Worm (Caenorhabditis elegans) whole organism, L4 larva: ENCODE results near the gene nhr-127.
A peak's percentile ranks its signal among the peaks of the same experiment; 100 is the strongest.

ENCODE experiments used
- F10B5.3 ChIP-seq: sonication (generic microtip); optimal IDR thresholded peaks from 2 replicates; lab custom pipeline; 2016; ENCODE audit warnings: mild to moderate bottlenecking, missing genetic modification characterization, missing compliant biosample characterization
- R02D3.7 ChIP-seq: fragments of 150-350 bp; sonication (generic microtip); optimal IDR thresholded peaks from 3 replicates; lab custom pipeline; 2014; ENCODE audit warnings: missing biosample characterization, missing genetic modification characterization
- Y48G9A.11 ChIP-seq: fragments of 200-800 bp; sonication (Bioruptor generic); IDR thresholded peaks from 2 replicates; pipeline ENCODE4 v1.3.6; 2022; ENCODE audit warnings: missing genetic modification reagents, missing genetic modification characterization, missing compliant biosample characterization
- aha-1 ChIP-seq: fragments of 150-350 bp; peaks from one replicate; lab custom pipeline; 2014; ENCODE audit warnings: missing biosample characterization, missing genetic modification characterization
- ceh-32 ChIP-seq: sonication (generic microtip); optimal IDR thresholded peaks from 2 replicates; lab custom pipeline; 2016; ENCODE audit warnings: mild to moderate bottlenecking, missing genetic modification characterization, missing compliant biosample characterization; ENCODE audit not compliant: poor library complexity
- dmd-6 ChIP-seq: fragments of 200-800 bp; sonication (Bioruptor generic); IDR thresholded peaks from 2 replicates; pipeline ENCODE4 v1.3.6; 2022; ENCODE audit warnings: missing genetic modification reagents, missing genetic modification characterization, missing compliant biosample characterization
- dmd-8 ChIP-seq: fragments of 200-800 bp; sonication (Bioruptor generic); IDR thresholded peaks from 2 replicates; pipeline ENCODE4 v1.3.6; 2022; ENCODE audit warnings: missing genetic modification characterization, missing compliant biosample characterization
- duxl-1 ChIP-seq: sonication (generic microtip); optimal IDR thresholded peaks from 2 replicates; lab custom pipeline; 2016; ENCODE audit warnings: mild to moderate bottlenecking, missing genetic modification characterization, moderate library complexity, missing compliant biosample characterization; ENCODE audit not compliant: poor library complexity
- hif-1 ChIP-seq, 2 experiments: sonication (generic microtip); optimal IDR thresholded peaks; 2 replicates each; lab custom pipeline; 2016 to 2017; ENCODE audit warnings: missing compliant biosample characterization in 2 of 2, missing genetic modification characterization in 2 of 2, missing genetic modification reagents in 2 of 2, missing genotype in 2 of 2, mild to moderate bottlenecking in 1 of 2
- hlh-30 ChIP-seq: sonication (generic microtip); optimal IDR thresholded peaks from 2 replicates; lab custom pipeline; 2017; ENCODE audit warnings: antibody characterized with exemption, mild to moderate bottlenecking, missing genetic modification characterization, missing compliant biosample characterization; ENCODE audit not compliant: insufficient read depth
- lin-1 ChIP-seq: fragments of 200-800 bp; sonication (Bioruptor generic); IDR thresholded peaks from 2 replicates; pipeline ENCODE4 v1.3.6; 2022; ENCODE audit warnings: missing genetic modification reagents, missing genetic modification characterization, missing compliant biosample characterization
- lin-15B ChIP-seq: fragments of 150-350 bp; sonication (generic microtip); optimal IDR thresholded peaks from 3 replicates; lab custom pipeline; 2014; ENCODE audit warnings: missing biosample characterization, missing genetic modification characterization
- lin-39 ChIP-seq: fragments of 150-350 bp; optimal IDR thresholded peaks from 2 replicates; lab custom pipeline; 2014; ENCODE audit warnings: missing biosample characterization, missing genetic modification reagents, missing genetic modification characterization
- madf-9 ChIP-seq: fragments of 200-800 bp; sonication (Bioruptor generic); conservative IDR thresholded peaks from 2 replicates; pipeline ENCODE4 v1.3.6; 2022; ENCODE audit warnings: missing genetic modification reagents, missing genetic modification characterization, missing compliant biosample characterization
- mxl-3 ChIP-seq: fragments of 200-800 bp; sonication (Bioruptor generic); optimal IDR thresholded peaks from 2 replicates; lab custom pipeline; 2018; ENCODE audit warnings: mild to moderate bottlenecking, missing genetic modification characterization, missing compliant biosample characterization
- nhr-111 ChIP-seq: fragments of 200-800 bp; sonication (Bioruptor generic); optimal IDR thresholded peaks from 2 replicates; lab custom pipeline; 2018; ENCODE audit warnings: mild to moderate bottlenecking, missing genetic modification characterization, missing compliant biosample characterization
- nhr-28 ChIP-seq: fragments of 150-350 bp; optimal IDR thresholded peaks from 2 replicates; lab custom pipeline; 2014; ENCODE audit warnings: missing biosample characterization, missing genetic modification characterization
- unc-62 ChIP-seq, 3 experiments: fragments of 150-350 bp in 1 of 3; sonication (generic microtip); optimal IDR thresholded peaks in 2 of 3; peaks in 1 of 3; 1 replicate in 1 of 3; 2 replicates in 2 of 3; lab custom pipeline; 2014 to 2017; ENCODE audit warnings: missing biosample characterization in 3 of 3, missing genetic modification characterization in 3 of 3, missing genetic modification reagents in 3 of 3, missing genotype in 1 of 3
- zip-2 ChIP-seq: fragments of 150-350 bp; optimal IDR thresholded peaks from 2 replicates; lab custom pipeline; 2014; ENCODE audit warnings: missing biosample characterization, missing genetic modification characterization

Gene nhr-127

ce11 chrV:16308343-16308742, 48.6 kb downstream of the nhr-127 start:
- peak; percentile 93 for TF ChIP-seq aha-1 (tag; lab: Kevin White, UChicago)
- TF ChIP-seq ceh-32 (tag; lab: Kevin White, UChicago) = no peak
- no peak for TF ChIP-seq nhr-111 (GFP tag; lab: Kevin White, UChicago)
- no peak for TF ChIP-seq lin-1 (GFP tag; lab: Robert Waterston, UW)

- TF ChIP-seq R02D3.7 (tag; lab: Kevin White, UChicago) = no peak
- no peak for TF ChIP-seq lin-15B (tag; lab: Kevin White, UChicago)
- no peak for TF ChIP-seq madf-9 (GFP tag; lab: Robert Waterston, UW)
- TF ChIP-seq hif-1 (tag; optimal IDR thresholded peaks at IDR 0.05; lab: Kevin White, UChicago) = peak in 1 of 2 experiments; percentile 50
- TF ChIP-seq mxl-3 (GFP tag; lab: Kevin White, UChicago) = no peak
- peak; percentile 37 for TF ChIP-seq hlh-30 (tag; lab: Kevin White, UChicago)
- peak in 1 of 2 experiments; percentile 52 for TF ChIP-seq unc-62 (GFP tag; optimal IDR thresholded peaks at IDR 0.05 in 1 of 2; lab: Kevin White, UChicago)
- TF ChIP-seq unc-62 (tag; optimal IDR thresholded peaks at IDR 0.05; lab: Kevin White, UChicago) = no peak
- no peak for TF ChIP-seq F10B5.3 (tag; lab: Kevin White, UChicago)
- TF ChIP-seq duxl-1 = peak; percentile 10
- TF ChIP-seq dmd-6 (GFP tag; lab: Robert Waterston, UW) = peak; percentile 20; the same call in 1 of the 2 replicates
- peak; percentile 72 for TF ChIP-seq nhr-28
- no peak for TF ChIP-seq Y48G9A.11
- no peak for TF ChIP-seq dmd-8
- no peak for TF ChIP-seq lin-39 (tag; lab: Kevin White, UChicago)
- TF ChIP-seq zip-2 (tag; lab: Kevin White, UChicago) = peak; percentile 69
Observed at ce11 chrV:16309523-16309922, 49.7 kb downstream of the nhr-127 start, which contains the start of gene oac-7. Gene oac-7, plus strand, starts transcription at chrV:16309805.
